Worm (Caenorhabditis elegans) whole organism, mixed stage, embryonic: ENCODE results near the gene M04B2.7.
A peak's percentile ranks its signal among the peaks of the same experiment; 100 is the strongest.

ENCODE experiments used
- M03D4.4 ChIP-seq: sonication (generic microtip); optimal IDR thresholded peaks from 2 replicates; lab custom pipeline; 2017; ENCODE audit warnings: mild to moderate bottlenecking, missing genetic modification characterization, missing compliant biosample characterization
- bed-3 ChIP-seq: fragments of 200-800 bp; sonication (Bioruptor generic); optimal IDR thresholded peaks from 3 replicates; lab custom pipeline; 2018; ENCODE audit warnings: mild to moderate bottlenecking, missing genetic modification characterization, moderate library complexity, missing compliant biosample characterization
- blmp-1 ChIP-seq: fragments of 150-350 bp; optimal IDR thresholded peaks from 2 replicates; lab custom pipeline; 2014; ENCODE audit warnings: missing biosample characterization, missing genetic modification characterization
- ceh-39 ChIP-seq: fragments of 150-350 bp; optimal IDR thresholded peaks from 2 replicates; lab custom pipeline; 2014; ENCODE audit warnings: missing biosample characterization, missing genetic modification characterization
- ceh-43 ChIP-seq: fragments of 200-800 bp; sonication (Bioruptor generic); optimal IDR thresholded peaks from 2 replicates; lab custom pipeline; 2018; ENCODE audit warnings: mild to moderate bottlenecking, missing genetic modification characterization, moderate library complexity, missing compliant biosample characterization
- ceh-83 ChIP-seq: fragments of 200-800 bp; sonication (Bioruptor generic); optimal IDR thresholded peaks from 2 replicates; lab custom pipeline; 2018; ENCODE audit warnings: mild to moderate bottlenecking, missing genetic modification characterization, missing compliant biosample characterization
- ces-1 ChIP-seq: fragments of 150-350 bp; optimal IDR thresholded peaks from 2 replicates; lab custom pipeline; 2014; ENCODE audit warnings: missing biosample characterization, missing genetic modification reagents, missing genetic modification characterization
- cnd-1 ChIP-seq: fragments of 200-800 bp; sonication (Bioruptor generic); optimal IDR thresholded peaks from 2 replicates; lab custom pipeline; 2018; ENCODE audit warnings: mild to moderate bottlenecking, missing genetic modification characterization, missing compliant biosample characterization
- drap-1 ChIP-seq: fragments of 200-800 bp; sonication (Bioruptor generic); optimal IDR thresholded peaks from 3 replicates; lab custom pipeline; 2018; ENCODE audit warnings: mild to moderate bottlenecking, missing genetic modification characterization, missing compliant biosample characterization
- elt-1 ChIP-seq: sonication (generic microtip); optimal IDR thresholded peaks from 2 replicates; lab custom pipeline; 2017; ENCODE audit warnings: missing genetic modification characterization, mild to moderate bottlenecking, missing compliant biosample characterization, antibody characterized with exemption, moderate library complexity, borderline replicate concordance; ENCODE audit not compliant: insufficient read depth
- elt-3 ChIP-seq: fragments of 150-350 bp; optimal IDR thresholded peaks from 2 replicates; lab custom pipeline; 2014; ENCODE audit warnings: missing biosample characterization, missing genetic modification characterization
- flh-1 ChIP-seq: fragments of 200-800 bp; sonication (Bioruptor generic); optimal IDR thresholded peaks from 2 replicates; lab custom pipeline; 2018; ENCODE audit warnings: mild to moderate bottlenecking, missing genetic modification characterization, moderate library complexity, missing compliant biosample characterization
- ham-2 ChIP-seq: fragments of 200-800 bp; sonication (Bioruptor generic); optimal IDR thresholded peaks from 2 replicates; lab custom pipeline; 2018; ENCODE audit warnings: mild to moderate bottlenecking, missing genetic modification characterization, missing compliant biosample characterization
- hlh-1 ChIP-seq: fragments of 150-350 bp; optimal IDR thresholded peaks from 2 replicates; lab custom pipeline; 2014; ENCODE audit warnings: missing biosample characterization, missing genetic modification reagents, missing genetic modification characterization
- lin-13 ChIP-seq: fragments of 150-350 bp; optimal IDR thresholded peaks from 2 replicates; lab custom pipeline; 2014; ENCODE audit warnings: missing biosample characterization, missing genetic modification characterization
- lin-32 ChIP-seq: fragments of 200-800 bp; sonication (Bioruptor generic); optimal IDR thresholded peaks from 2 replicates; lab custom pipeline; 2018; ENCODE audit warnings: mild to moderate bottlenecking, missing genetic modification characterization, missing compliant biosample characterization
- lsy-2 ChIP-seq: fragments of 150-350 bp; optimal IDR thresholded peaks from 2 replicates; lab custom pipeline; 2014; ENCODE audit warnings: missing biosample characterization, missing genetic modification characterization
- mab-5 ChIP-seq: fragments of 150-350 bp; optimal IDR thresholded peaks from 2 replicates; lab custom pipeline; 2014; ENCODE audit warnings: missing biosample characterization, missing genetic modification characterization
- mep-1 ChIP-seq: fragments of 150-350 bp; optimal IDR thresholded peaks from 2 replicates; lab custom pipeline; 2017; ENCODE audit warnings: missing biosample characterization, missing genetic modification reagents, missing genetic modification characterization, inconsistent platforms
- mls-2 ChIP-seq: sonication (generic microtip); optimal IDR thresholded peaks from 2 replicates; lab custom pipeline; 2016; ENCODE audit warnings: mild to moderate bottlenecking, missing genetic modification characterization, moderate library complexity, missing compliant biosample characterization
- nhr-12 ChIP-seq: fragments of 150-350 bp; optimal IDR thresholded peaks from 2 replicates; lab custom pipeline; 2014; ENCODE audit warnings: missing biosample characterization, missing genetic modification characterization
- nhr-2 ChIP-seq: fragments of 150-350 bp; optimal IDR thresholded peaks from 2 replicates; lab custom pipeline; 2014; ENCODE audit warnings: missing biosample characterization, missing genetic modification characterization
- nhr-237 ChIP-seq: fragments of 150-350 bp; optimal IDR thresholded peaks from 2 replicates; lab custom pipeline; 2014; ENCODE audit warnings: missing biosample characterization, missing genetic modification characterization
- nhr-28 ChIP-seq: fragments of 150-350 bp; optimal IDR thresholded peaks from 2 replicates; lab custom pipeline; 2014; ENCODE audit warnings: missing biosample characterization, missing genetic modification characterization
- nhr-76 ChIP-seq: sonication (generic microtip); optimal IDR thresholded peaks from 2 replicates; lab custom pipeline; 2017; ENCODE audit warnings: missing biosample characterization, missing genetic modification characterization
- pha-4 ChIP-seq: fragments of 150-350 bp; optimal IDR thresholded peaks from 2 replicates; lab custom pipeline; 2018; ENCODE audit warnings: missing biosample characterization, missing genetic modification reagents, missing genetic modification characterization
- sem-2 ChIP-seq: fragments of 200-800 bp; sonication (Bioruptor generic); optimal IDR thresholded peaks from 2 replicates; lab custom pipeline; 2018; ENCODE audit warnings: mild to moderate bottlenecking, missing genetic modification characterization, missing compliant biosample characterization
- snpc-4 ChIP-seq: fragments of 150-350 bp; optimal IDR thresholded peaks from 2 replicates; lab custom pipeline; 2014; ENCODE audit warnings: missing biosample characterization, missing genetic modification characterization
- sptf-1 ChIP-seq: sonication (generic microtip); optimal IDR thresholded peaks from 2 replicates; lab custom pipeline; 2017; ENCODE audit warnings: mild to moderate bottlenecking, missing genetic modification characterization, moderate library complexity, missing compliant biosample characterization
- tbx-8 ChIP-seq: fragments of 200-800 bp; sonication (Bioruptor generic); optimal IDR thresholded peaks from 2 replicates; lab custom pipeline; 2018; ENCODE audit warnings: mild to moderate bottlenecking, missing genetic modification characterization, moderate library complexity, missing compliant biosample characterization
- unc-120 ChIP-seq: sonication (generic microtip); optimal IDR thresholded peaks from 2 replicates; lab custom pipeline; 2017; ENCODE audit warnings: missing genetic modification characterization, missing compliant biosample characterization; ENCODE audit not compliant: poor library complexity, severe bottlenecking
- unc-39 ChIP-seq: fragments of 150-350 bp; optimal IDR thresholded peaks from 2 replicates; lab custom pipeline; 2014; ENCODE audit warnings: missing biosample characterization, missing genetic modification characterization
- unc-62 ChIP-seq: fragments of 150-350 bp; optimal IDR thresholded peaks from 2 replicates; lab custom pipeline; 2014; ENCODE audit warnings: missing biosample characterization, missing genetic modification reagents, missing genetic modification characterization
- zip-8 ChIP-seq: fragments of 150-350 bp; optimal IDR thresholded peaks from 2 replicates; lab custom pipeline; 2014; ENCODE audit warnings: missing biosample characterization, missing genetic modification characterization
- ztf-11 ChIP-seq: fragments of 150-350 bp; optimal IDR thresholded peaks from 2 replicates; lab custom pipeline; 2014; ENCODE audit warnings: missing biosample characterization, missing genetic modification characterization

Gene M04B2.7

ce11 chrIV:11565022-11565421, 16.5 kb upstream of the M04B2.7 start:
- TF ChIP-seq bed-3 (GFP tag; lab: Kevin White, UChicago) (no peak), unc-62 (no peak), tbx-8 (GFP tag; lab: Kevin White, UChicago) (no peak), sem-2 (no peak), blmp-1 (tag; lab: Kevin White, UChicago) (no peak), elt-3 (tag; lab: Kevin White, UChicago) (no peak), unc-120 (tag; lab: Kevin White, UChicago) (no peak), lsy-2 (no peak), drap-1 (GFP tag; lab: Kevin White, UChicago) (no peak), elt-1 (tag; lab: Kevin White, UChicago) (no peak), flh-1 (GFP tag; lab: Kevin White, UChicago) (no peak), sptf-1 (no peak), lin-13 (tag; lab: Kevin White, UChicago) (no peak)

- TF ChIP-seq pha-4 (tag; lab: Kevin White, UChicago): no peak
- no peak for TF ChIP-seq ces-1 (GFP tag; lab: Kevin White, UChicago)
- TF ChIP-seq nhr-12: no peak
- no peak for TF ChIP-seq ztf-11 (tag; lab: Kevin White, UChicago)
- TF ChIP-seq snpc-4 (tag; lab: Kevin White, UChicago): no peak
- TF ChIP-seq mab-5: no peak
- TF ChIP-seq lin-13 (tag; lab: Kevin White, UChicago): no peak
- no peak for TF ChIP-seq cnd-1 (tag; lab: Kevin White, UChicago)
Measured at ce11 chrIV:11563090-11563489, 14.5 kb upstream of the M04B2.7 start.

- TF ChIP-seq zip-8 (tag; lab: Kevin White, UChicago) (no peak), sem-2 (no peak), lsy-2 (no peak), ceh-83 (GFP tag; lab: Kevin White, UChicago) (no peak), nhr-12 (no peak), elt-3 (tag; lab: Kevin White, UChicago) (no peak), nhr-2 (tag; lab: Kevin White, UChicago) (no peak), M03D4.4 (no peak), ztf-11 (tag; lab: Kevin White, UChicago) (no peak), mab-5 (no peak), elt-1 (tag; lab: Kevin White, UChicago) (no peak)
Measured at ce11 chrIV:11561677-11562076, 13.1 kb upstream of the M04B2.7 start, which contains the start of gene F12F6.7. Gene F12F6.7 (minus strand): TSS chrIV:11561833.

- no peak for TF ChIP-seq nhr-2 (tag; lab: Kevin White, UChicago)
- no peak for TF ChIP-seq ceh-43
- no peak for TF ChIP-seq sem-2
- no peak for TF ChIP-seq mls-2 (tag; lab: Kevin White, UChicago)
- no peak for TF ChIP-seq nhr-237 (tag; lab: Kevin White, UChicago)
- TF ChIP-seq nhr-76 (tag; lab: Kevin White, UChicago): no peak
- no peak for TF ChIP-seq unc-39
- TF ChIP-seq unc-62: no peak
- TF ChIP-seq blmp-1 (tag; lab: Kevin White, UChicago): no peak
Measured at ce11 chrIV:11551813-11552212, 3.2 kb upstream of the M04B2.7 start, which contains the start of gene col-128. Gene col-128 (minus strand): TSS chrIV:11551960.

- TF ChIP-seq ceh-43 (peak; percentile 81), blmp-1 (tag; lab: Kevin White, UChicago) (no peak), ztf-11 (tag; lab: Kevin White, UChicago) (peak; percentile 57), lin-13 (tag; lab: Kevin White, UChicago) (peak; percentile 59), bed-3 (GFP tag; lab: Kevin White, UChicago) (peak; percentile 85), elt-3 (tag; lab: Kevin White, UChicago) (no peak), unc-120 (tag; lab: Kevin White, UChicago) (peak; percentile 91), nhr-76 (tag; lab: Kevin White, UChicago) (no peak), ceh-39 (tag; lab: Kevin White, UChicago) (no peak), nhr-2 (tag; lab: Kevin White, UChicago) (no peak), tbx-8 (GFP tag; lab: Kevin White, UChicago) (peak; percentile 15), ces-1 (GFP tag; lab: Kevin White, UChicago) (no peak), nhr-28 (tag; lab: Kevin White, UChicago) (peak; percentile 68), flh-1 (GFP tag; lab: Kevin White, UChicago) (peak; percentile 47), mls-2 (tag; lab: Kevin White, UChicago) (peak; percentile 90), sem-2 (peak; percentile 85), zip-8 (tag; lab: Kevin White, UChicago) (no peak), cnd-1 (tag; lab: Kevin White, UChicago) (peak; percentile 86), hlh-1 (tag; lab: Kevin White, UChicago) (peak; percentile 54), ham-2 (GFP tag; lab: Kevin White, UChicago) (peak; percentile 78), unc-39 (no peak), ceh-83 (GFP tag; lab: Kevin White, UChicago) (peak; percentile 90), lin-32 (GFP tag; lab: Kevin White, UChicago) (peak; percentile 79), M03D4.4 (peak; percentile 90), nhr-12 (no peak), nhr-237 (tag; lab: Kevin White, UChicago) (peak; percentile 20), pha-4 (tag; lab: Kevin White, UChicago) (peak; percentile 28), lsy-2 (peak; percentile 29), sptf-1 (peak; percentile 91), drap-1 (GFP tag; lab: Kevin White, UChicago) (peak; percentile 93), snpc-4 (tag; lab: Kevin White, UChicago) (no peak), mep-1 (peak; percentile 79), elt-1 (tag; lab: Kevin White, UChicago) (no peak), unc-62 (peak; percentile 61), mab-5 (no peak)
Measured at ce11 chrIV:11549694-11550093, 1.1 kb upstream of the M04B2.7 start.
